Fruit fly (Drosophila melanogaster) whole organism, pupa: ENCODE results near the gene Bhmt.

ENCODE experiments used
- CG15710 ChIP-seq: fragments of 200-800 bp; sonication (Bioruptor generic); optimal IDR thresholded peaks from 2 replicates; lab custom pipeline; 2018; ENCODE audit warnings: missing biosample characterization, mild to moderate bottlenecking, missing genetic modification characterization, moderate library complexity
- CG17806 ChIP-seq: fragments of 200-800 bp; sonication (Bioruptor generic); optimal IDR thresholded peaks from 2 replicates; lab custom pipeline; 2018; ENCODE audit warnings: missing biosample characterization, mild to moderate bottlenecking, missing genetic modification characterization, moderate library complexity
- CG8159 ChIP-seq: fragments of 200-800 bp; sonication (Bioruptor generic); optimal IDR thresholded peaks from 3 replicates; lab custom pipeline; 2018; ENCODE audit warnings: missing biosample characterization, mild to moderate bottlenecking, missing genetic modification characterization, moderate library complexity
- CG9948 ChIP-seq: fragments of 200-800 bp; sonication (Bioruptor generic); optimal IDR thresholded peaks from 2 replicates; lab custom pipeline; 2018; ENCODE audit warnings: missing biosample characterization, mild to moderate bottlenecking, missing genetic modification characterization, moderate library complexity
- D1 ChIP-seq: fragments of 200-800 bp; sonication (Bioruptor generic); optimal IDR thresholded peaks from 2 replicates; lab custom pipeline; 2018; ENCODE audit warnings: missing biosample characterization, mild to moderate bottlenecking, missing genetic modification characterization, moderate library complexity
- EcR ChIP-seq: fragments of 200-800 bp; sonication (Bioruptor generic); optimal IDR thresholded peaks from 3 replicates; lab custom pipeline; 2019; ENCODE audit warnings: missing biosample characterization, missing genetic modification characterization, mild to moderate bottlenecking, moderate library complexity, missing genetic modification reagents
- Ets98B ChIP-seq: fragments of 200-800 bp; sonication (Bioruptor generic); IDR thresholded peaks from 2 replicates; pipeline ENCODE4 v1.3.6; 2022; ENCODE audit warnings: missing biosample characterization, missing genetic modification characterization
- Pif1A ChIP-seq: fragments of 200-800 bp; sonication (Bioruptor generic); optimal IDR thresholded peaks from 3 replicates; lab custom pipeline; 2016; ENCODE audit warnings: missing biosample characterization, missing genetic modification characterization
- fd96Ca ChIP-seq: fragments of 200-800 bp; sonication (Bioruptor generic); IDR thresholded peaks from 3 replicates; pipeline ENCODE4 v1.3.6; 2022; ENCODE audit warnings: missing biosample characterization, missing genetic modification characterization

DNA sequence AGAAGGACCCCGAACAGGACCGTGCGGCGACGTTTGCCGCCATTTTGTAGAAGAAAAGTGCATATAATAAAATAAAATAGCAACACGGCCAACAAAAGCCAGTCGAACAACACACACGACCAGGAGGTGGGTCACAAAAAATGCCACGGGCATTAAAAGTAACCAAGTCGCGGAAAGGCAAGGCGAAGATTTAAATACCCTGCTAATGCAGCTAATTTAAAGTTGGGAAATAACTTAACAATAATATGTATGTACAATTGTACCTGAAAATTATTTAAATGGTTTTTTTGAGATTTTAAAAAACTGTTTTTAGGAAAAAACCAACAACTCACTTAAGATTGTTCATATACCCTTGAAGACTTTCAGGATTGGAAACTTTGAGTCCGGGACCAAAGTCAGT is 27.5 kb downstream of the Bhmt start:
- TF ChIP-seq CG8159 (tag; lab: Kevin White, UChicago) (no peak), CG17806 (tag; lab: Kevin White, UChicago) (no peak), Ets98B (no peak), Pif1A (GFP tag; lab: Kevin White, UChicago) (no peak), CG15710 (tag; lab: Kevin White, UChicago) (no peak), D1 (no peak), CG9948 (no peak), EcR (GFP tag; lab: Kevin White, UChicago) (no peak), fd96Ca (no peak)
